Worm (Caenorhabditis elegans): ENCODE results near the gene str-96.
"Not testable (repeated sequence)": the region's sequence is repeated elsewhere in the genome, so short reads cannot be mapped to it uniquely, and the experiment has no call there.

The str-96 gene

DNA sequence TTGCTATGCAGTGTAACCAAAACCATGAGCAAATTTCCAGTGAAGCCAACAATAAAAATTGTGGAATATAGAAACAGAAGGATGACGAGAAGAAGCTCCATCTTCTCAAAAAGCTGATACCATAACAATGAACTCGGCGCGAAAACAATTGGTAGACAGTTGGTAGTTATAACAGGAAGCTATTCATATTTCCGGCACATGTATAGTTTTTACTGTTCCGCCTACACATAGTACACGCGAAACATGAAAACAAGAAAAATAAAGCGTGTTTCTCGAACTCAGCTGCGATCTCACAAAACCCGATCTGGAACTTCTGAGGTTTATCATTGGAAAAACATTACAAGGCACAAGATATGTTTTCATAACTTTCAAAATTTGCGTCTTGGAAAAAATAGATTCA is 34.7 kb downstream of the str-96 start, which contains the start of gene srsx-37:
Gene srsx-37, minus strand, starts transcription at position 101 of the 400 bp plus-strand sequence.
- TF ChIP-seq nfyb-1 (GFP tag; IDR thresholded peaks at IDR 0.05) (no peak), F55B11.4 (tag; optimal IDR thresholded peaks at IDR 0.05; ENCODE audit: borderline replicate concordance, insufficient read depth) (no peak), nfya-2 (GFP tag; IDR thresholded peaks at IDR 0.05) (no peak), B0336.3 (GFP tag; IDR thresholded peaks at IDR 0.05) (no peak), sptf-2 (GFP tag; optimal IDR thresholded peaks at IDR 0.05) (no peak), Y56A3A.18 (GFP tag; IDR thresholded peaks at IDR 0.05) (no peak), somi-1 (GFP tag; optimal IDR thresholded peaks at IDR 0.05) (no peak), F23B12.7 (tag; optimal IDR thresholded peaks at IDR 0.05; ENCODE audit: insufficient read depth) (no peak), unc-62 (GFP tag; optimal IDR thresholded peaks at IDR 0.05) (no peak), F49E8.2 (tag; optimal IDR thresholded peaks at IDR 0.05; ENCODE audit: insufficient read depth) (no peak), D2030.7 (GFP tag; IDR thresholded peaks at IDR 0.05) (no peak), zfh-2 (GFP tag; conservative IDR thresholded peaks at IDR 0.05) (no peak), tlf-1 (GFP tag; optimal IDR thresholded peaks at IDR 0.05) (no peak), dpff-1 (tag; optimal IDR thresholded peaks at IDR 0.05) (no peak)

DNA sequence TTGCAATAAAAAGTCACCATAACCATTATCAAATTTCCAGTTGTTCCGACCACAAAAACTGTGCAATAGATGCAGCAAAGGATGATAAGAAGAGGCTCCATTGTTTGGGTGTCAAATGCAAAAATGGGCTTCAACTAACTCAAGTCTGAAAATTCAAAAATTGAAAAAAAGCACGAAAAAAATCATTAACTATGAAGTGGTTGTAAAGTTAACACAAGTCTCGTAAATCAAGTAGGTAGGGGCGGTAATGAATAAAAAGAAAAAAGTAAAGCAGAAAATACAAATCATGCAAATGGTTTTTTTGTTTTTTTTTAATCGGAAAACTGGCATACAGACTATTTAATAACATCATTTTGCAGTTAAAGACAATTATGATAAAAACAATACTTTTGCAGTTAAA is 37.1 kb downstream of the str-96 start, which contains the start of gene srsx-39:
Gene srsx-39, minus strand, starts transcription at position 101 of the 400 bp plus-strand sequence.
- TF ChIP-seq lsy-27 (tag; optimal IDR thresholded peaks at IDR 0.05; ENCODE audit: borderline replicate concordance, insufficient read depth); nhr-179 (tag; optimal IDR thresholded peaks at IDR 0.05); F23B12.7 (tag; optimal IDR thresholded peaks at IDR 0.05; ENCODE audit: insufficient read depth): not testable (repeated sequence)

DNA sequence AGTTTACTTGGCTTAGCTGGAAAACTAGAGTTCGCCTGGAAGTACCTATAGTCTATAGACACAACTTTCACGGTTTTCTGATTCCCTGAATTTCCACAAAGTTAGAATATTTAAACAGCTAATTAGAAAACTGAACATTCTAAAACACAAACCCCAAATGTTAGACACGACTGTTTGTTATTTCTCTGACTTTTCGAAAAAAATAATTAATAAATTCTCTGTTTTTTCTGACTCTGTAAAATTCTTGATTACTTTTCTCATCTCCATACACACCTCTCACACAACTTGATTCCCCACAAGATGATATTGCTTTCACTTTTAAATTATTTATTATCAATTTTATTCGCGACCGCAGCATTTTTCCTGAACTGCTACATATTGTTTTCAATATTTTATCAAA is 40.2 kb downstream of the str-96 start, which contains the start of gene srbc-75:
Gene srbc-75, plus strand, starts transcription at position 301 of the 400 bp plus-strand sequence.
- no peak for TF ChIP-seq athp-1 (tag; optimal IDR thresholded peaks at IDR 0.05)
- TF ChIP-seq hmg-1.2 (GFP tag; IDR thresholded peaks at IDR 0.05) = no peak

DNA sequence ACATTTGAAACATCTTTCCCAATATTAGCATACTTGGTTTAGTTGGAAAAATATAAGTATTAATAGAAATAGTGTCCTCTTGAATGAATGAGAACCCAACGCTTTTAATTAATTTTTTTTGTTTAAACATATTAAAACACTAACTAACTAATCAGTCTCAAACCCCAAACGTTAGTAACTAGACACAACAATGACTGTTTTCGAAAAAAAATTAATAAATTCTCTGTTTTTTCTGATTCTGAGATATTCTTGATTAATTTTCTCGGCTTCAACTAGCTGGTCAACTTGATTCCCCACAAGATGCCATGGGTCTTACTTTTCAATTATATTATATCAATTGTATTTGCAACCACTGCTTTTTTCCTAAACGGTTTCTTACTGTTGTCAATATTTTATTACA is 41.7 kb downstream of the str-96 start, which contains the start of gene srbc-76:
Gene srbc-76, plus strand, starts transcription at position 301 of the 400 bp plus-strand sequence.
- TF ChIP-seq aptf-3 (GFP tag; IDR thresholded peaks at IDR 0.05) (no peak), attf-3 (GFP tag; conservative IDR thresholded peaks at IDR 0.05) (no peak), ztf-26 (tag; optimal IDR thresholded peaks at IDR 0.05) (no peak), madf-10 (tag; optimal IDR thresholded peaks at IDR 0.05) (no peak), ZK185.1 (tag; optimal IDR thresholded peaks at IDR 0.05; ENCODE audit: poor library complexity, severe bottlenecking) (no peak), ceh-79 (tag; optimal IDR thresholded peaks at IDR 0.05) (no peak), repo-1 (tag; optimal IDR thresholded peaks at IDR 0.05) (no peak), chd-7 (tag; optimal IDR thresholded peaks at IDR 0.05) (no peak), attf-5 (GFP tag; optimal IDR thresholded peaks at IDR 0.05) (no peak), F49E8.2 (tag; optimal IDR thresholded peaks at IDR 0.05; ENCODE audit: insufficient read depth) (no peak), atf-7 (tag; optimal IDR thresholded peaks at IDR 0.05) (no peak), rpc-1 (optimal IDR thresholded peaks at IDR 0.05) (no peak), rpc-1 (tag; optimal IDR thresholded peaks at IDR 0.05) (no peak), B0261.1 (tag; optimal IDR thresholded peaks at IDR 0.05) (no peak)

DNA sequence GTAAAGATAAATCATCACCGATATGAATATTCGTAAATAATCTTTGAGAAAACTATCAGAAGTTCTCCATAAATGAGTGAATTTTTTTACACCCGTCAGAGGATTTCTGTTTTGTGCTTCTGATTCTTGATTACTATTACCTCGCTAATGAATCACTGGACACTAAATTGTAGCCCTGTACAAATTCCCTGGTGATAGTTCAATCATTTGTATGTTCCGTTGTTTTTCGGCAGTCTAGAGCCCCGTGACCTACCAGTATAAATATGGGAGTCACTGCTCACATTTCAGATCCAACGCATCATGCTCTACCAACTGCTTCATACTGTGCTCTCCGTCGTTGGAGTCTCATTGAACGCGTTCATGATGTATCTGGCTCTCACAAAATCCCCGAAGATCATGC is 43.5 kb downstream of the str-96 start, which contains the start of gene srd-28:
Gene srd-28, plus strand, starts transcription at position 301 of the 400 bp plus-strand sequence.
- not testable (repeated sequence) for TF ChIP-seq B0336.3 (GFP tag; IDR thresholded peaks at IDR 0.05); F55B11.4 (tag; optimal IDR thresholded peaks at IDR 0.05; ENCODE audit: borderline replicate concordance, insufficient read depth); F33H1.4 (GFP tag; IDR thresholded peaks at IDR 0.05)

Measured in whole organism, young adult.